Worm (Caenorhabditis elegans): Measurements from ENCODE around the gene srx-85.

The srx-85 gene

DNA sequence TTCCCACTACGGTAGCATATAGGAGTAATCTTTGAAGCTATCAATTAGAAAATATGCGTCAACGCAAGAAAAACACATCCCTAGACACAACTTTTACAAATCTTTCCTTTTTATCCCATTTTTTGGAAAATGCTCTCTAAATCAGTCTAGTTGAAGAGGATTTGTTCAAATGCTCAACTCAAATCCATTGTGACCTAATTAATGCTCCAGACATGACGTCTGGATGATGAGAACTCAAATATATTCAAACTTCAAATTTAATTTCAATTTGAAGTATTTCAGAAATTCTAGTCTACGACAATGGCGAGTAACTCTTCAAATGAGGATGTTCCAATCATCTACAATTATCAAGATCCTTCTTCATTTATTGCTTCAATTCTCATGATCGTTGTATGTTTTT, at the start of gene srx-85:
Gene srx-85 (plus strand): TSS at position 301 of the 400 bp plus-strand sequence.
- TF ChIP-seq hmbx-1 (tag; optimal IDR thresholded peaks at IDR 0.05), result no peak
- no peak for TF ChIP-seq ceh-13 (GFP tag; optimal IDR thresholded peaks at IDR 0.05)
- no peak for TF ChIP-seq aly-1 (tag; optimal IDR thresholded peaks at IDR 0.05)

DNA sequence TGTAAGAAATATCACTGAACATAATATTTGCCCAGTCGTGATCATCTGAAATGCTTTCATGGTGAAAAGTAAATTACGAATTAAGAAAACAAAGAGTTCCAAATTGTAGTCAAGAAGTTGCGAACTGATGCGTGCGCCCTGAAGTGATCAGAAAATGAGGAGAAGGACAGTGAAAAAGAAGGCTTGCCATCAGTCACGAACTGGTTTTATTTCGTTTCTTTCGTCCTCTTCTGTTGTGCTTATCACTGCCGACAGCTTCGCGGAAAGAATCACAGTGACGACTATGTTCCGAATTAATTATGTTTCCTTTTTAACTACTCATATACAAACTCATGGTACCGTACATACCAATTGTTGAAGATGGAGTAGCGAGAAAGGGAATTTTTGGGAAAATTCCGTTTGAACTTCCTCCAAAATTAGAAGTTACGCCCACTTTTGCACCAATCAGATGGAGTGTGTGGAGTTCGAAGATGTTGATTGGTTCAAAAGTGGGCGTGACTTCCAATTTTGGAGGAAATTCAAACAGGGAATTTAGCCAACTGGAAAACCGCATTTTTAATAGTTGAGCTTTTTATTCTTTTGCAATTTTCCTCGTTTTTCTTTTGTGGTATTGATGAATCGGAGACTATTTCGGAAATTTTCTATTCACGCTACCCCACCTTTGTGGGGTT, 49.3 kb upstream of the srx-85 start, which contains the start of gene C55A6.12:
Gene C55A6.12 (minus strand): TSS at position 51 of the 671 bp plus-strand sequence.
- no peak for TF ChIP-seq F13C5.2 (tag; optimal IDR thresholded peaks at IDR 0.05)
- TF ChIP-seq tra-4 (tag; optimal IDR thresholded peaks at IDR 0.05), result no peak
- no peak for TF ChIP-seq flt-1 (GFP tag; IDR thresholded peaks at IDR 0.05)
- no peak for TF ChIP-seq pes-1 (GFP tag; IDR thresholded peaks at IDR 0.05)
- TF ChIP-seq scrt-1 (GFP tag; IDR thresholded peaks at IDR 0.05), result no peak
- no peak for TF ChIP-seq hmg-4 (GFP tag; optimal IDR thresholded peaks at IDR 0.05)
- no peak for TF ChIP-seq hmbx-1 (tag; optimal IDR thresholded peaks at IDR 0.05)
- TF ChIP-seq sea-1 (GFP tag; conservative IDR thresholded peaks at IDR 0.05), result no peak
- no peak for TF ChIP-seq tbx-11 (GFP tag; IDR thresholded peaks at IDR 0.05)
- no peak for TF ChIP-seq ceh-36 (tag; optimal IDR thresholded peaks at IDR 0.05)
- TF ChIP-seq B0310.2 (tag; optimal IDR thresholded peaks at IDR 0.05), result no peak
- TF ChIP-seq ama-1 (optimal IDR thresholded peaks at IDR 0.05), result no peak
- TF ChIP-seq hnd-1 (tag; optimal IDR thresholded peaks at IDR 0.05), result no peak

DNA sequence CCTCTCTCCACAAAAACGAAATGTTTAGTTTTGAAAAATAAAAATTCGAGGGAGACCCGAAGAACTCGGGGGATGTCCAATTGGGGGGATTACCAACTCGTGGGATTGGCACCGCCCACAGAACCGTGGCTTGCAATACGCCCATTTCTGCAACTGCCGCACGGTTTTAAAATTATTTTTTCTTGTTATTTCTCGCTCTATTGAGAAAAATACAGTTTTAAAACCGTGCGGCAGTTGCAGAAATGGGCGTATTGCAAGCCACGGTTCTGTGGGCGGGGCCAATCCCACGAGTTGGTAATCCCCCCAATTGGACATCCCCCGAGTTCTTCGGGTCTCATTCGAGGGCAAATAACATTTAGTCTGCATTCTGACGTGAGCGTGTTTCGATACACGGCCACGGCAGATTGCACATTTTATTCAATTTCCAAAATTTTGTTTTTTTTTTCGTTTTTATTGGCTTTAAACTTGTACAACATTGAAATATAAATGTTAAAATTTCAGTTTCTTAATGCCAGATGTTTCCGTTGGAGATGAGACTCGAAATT, 47.6 kb upstream of the srx-85 start, which contains the start of the genes C55A6.1 and C55A6.10:
Gene C55A6.1 (minus strand): TSS at position 116 of the 545 bp plus-strand sequence.
Gene C55A6.10 (plus strand): TSS at position 495 of the 545 bp plus-strand sequence.
- TF ChIP-seq sea-1 (GFP tag; conservative IDR thresholded peaks at IDR 0.05) (peak; percentile 57; the same call in 1 of the 2 replicates), scrt-1 (GFP tag; IDR thresholded peaks at IDR 0.05) (0 out of 2 replicates have a peak, but pooled peaks have one; percentile 53), ets-7 (tag; optimal IDR thresholded peaks at IDR 0.05) (peak; percentile 15), tbx-11 (GFP tag; IDR thresholded peaks at IDR 0.05) (peak; percentile 62; the same call in 1 of the 2 replicates)

DNA sequence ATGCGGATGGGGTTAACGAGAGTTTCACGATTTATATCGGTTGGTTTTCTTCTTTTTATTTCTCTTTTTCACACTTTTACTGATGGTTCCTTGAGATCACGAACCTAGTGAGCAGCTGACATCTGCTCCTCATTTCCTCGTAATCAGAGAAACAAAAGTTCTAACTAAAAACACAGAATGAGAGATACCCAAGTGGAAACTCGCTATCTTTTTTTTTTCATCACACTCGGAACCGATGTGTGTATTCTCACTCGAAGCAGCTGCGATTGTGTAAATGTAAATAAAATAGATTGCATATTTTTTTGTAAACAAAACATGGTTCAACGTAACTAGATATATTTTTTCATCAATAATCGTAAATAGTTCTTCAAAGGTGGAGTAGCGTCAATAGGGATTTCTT, 46.1 kb upstream of the srx-85 start:
- no peak for TF ChIP-seq ama-1 (optimal IDR thresholded peaks at IDR 0.05)
- TF ChIP-seq flt-1 (GFP tag; IDR thresholded peaks at IDR 0.05), result no peak
- TF ChIP-seq aly-1 (tag; optimal IDR thresholded peaks at IDR 0.05), result no peak
- TF ChIP-seq tra-4 (tag; optimal IDR thresholded peaks at IDR 0.05), result no peak
- no peak for TF ChIP-seq scrt-1 (GFP tag; IDR thresholded peaks at IDR 0.05)
- no peak for TF ChIP-seq ets-7 (tag; optimal IDR thresholded peaks at IDR 0.05)
- TF ChIP-seq pes-1 (GFP tag; IDR thresholded peaks at IDR 0.05), result no peak
- no peak for TF ChIP-seq hmbx-1 (tag; optimal IDR thresholded peaks at IDR 0.05)
- TF ChIP-seq ceh-13 (GFP tag; optimal IDR thresholded peaks at IDR 0.05), result no peak
- TF ChIP-seq tbx-37 (GFP tag; conservative IDR thresholded peaks at IDR 0.05), result no peak
- no peak for TF ChIP-seq hnd-1 (tag; optimal IDR thresholded peaks at IDR 0.05)
- no peak for TF ChIP-seq F13C5.2 (tag; optimal IDR thresholded peaks at IDR 0.05)
- no peak for TF ChIP-seq B0310.2 (tag; optimal IDR thresholded peaks at IDR 0.05)
- no peak for TF ChIP-seq hmg-4 (GFP tag; optimal IDR thresholded peaks at IDR 0.05)

DNA sequence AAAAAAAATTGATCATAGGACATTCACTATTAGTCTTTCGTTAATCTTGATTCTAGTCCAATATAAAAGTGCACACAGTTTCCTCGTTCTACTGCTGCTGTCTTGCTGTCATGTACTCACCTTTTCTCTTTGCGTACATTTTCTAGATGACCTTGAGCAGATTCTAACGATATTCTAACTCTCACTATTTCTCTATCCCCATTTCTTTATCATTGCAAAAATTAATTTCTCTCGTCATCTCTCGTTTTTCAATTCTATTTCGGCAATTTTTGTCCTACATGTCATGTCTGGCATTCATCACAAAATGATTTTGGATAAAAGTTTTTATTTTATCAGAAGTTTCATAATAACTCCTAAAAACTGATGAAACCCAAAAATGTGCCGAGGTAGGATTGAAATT, 43.7 kb upstream of the srx-85 start, which contains the start of gene ttll-5:
Gene ttll-5 (plus strand): TSS at position 288 of the 400 bp plus-strand sequence.
- no peak for TF ChIP-seq hmbx-1 (tag; optimal IDR thresholded peaks at IDR 0.05)
- TF ChIP-seq hnd-1 (tag; optimal IDR thresholded peaks at IDR 0.05), result no peak
- no peak for TF ChIP-seq pes-1 (GFP tag; IDR thresholded peaks at IDR 0.05)
- no peak for TF ChIP-seq tbx-37 (GFP tag; conservative IDR thresholded peaks at IDR 0.05)
- no peak for TF ChIP-seq tbx-11 (GFP tag; IDR thresholded peaks at IDR 0.05)
- TF ChIP-seq F13C5.2 (tag; optimal IDR thresholded peaks at IDR 0.05), result no peak
- TF ChIP-seq hmg-4 (GFP tag; optimal IDR thresholded peaks at IDR 0.05), result no peak
- no peak for TF ChIP-seq flt-1 (GFP tag; IDR thresholded peaks at IDR 0.05)
- no peak for TF ChIP-seq B0310.2 (tag; optimal IDR thresholded peaks at IDR 0.05)
- no peak for TF ChIP-seq ets-7 (tag; optimal IDR thresholded peaks at IDR 0.05)
- TF ChIP-seq scrt-1 (GFP tag; IDR thresholded peaks at IDR 0.05), result no peak
- no peak for TF ChIP-seq aly-1 (tag; optimal IDR thresholded peaks at IDR 0.05)
- no peak for TF ChIP-seq ama-1 (optimal IDR thresholded peaks at IDR 0.05)

DNA sequence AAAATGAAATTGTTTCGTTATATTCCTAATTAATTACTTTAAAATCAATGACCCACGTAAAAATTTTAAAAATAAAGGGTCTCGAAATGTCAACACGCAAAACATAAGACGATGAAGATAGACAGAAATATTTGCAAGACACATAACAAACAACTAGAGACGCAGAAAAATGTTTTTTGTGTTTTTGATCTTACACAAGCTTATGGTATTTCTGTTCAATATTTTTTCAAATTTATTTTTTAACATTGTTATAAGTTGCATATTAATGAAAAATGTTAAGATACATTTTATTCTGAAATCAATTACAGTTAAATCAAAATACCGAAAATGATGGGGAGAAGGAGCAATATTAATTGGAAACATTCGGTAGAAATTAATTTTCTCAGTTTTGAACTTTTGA, 39.0 kb upstream of the srx-85 start, which contains the start of gene C55A6.3:
Gene C55A6.3 (minus strand): TSS at position 101 of the 400 bp plus-strand sequence.
- TF ChIP-seq ceh-36 (tag; optimal IDR thresholded peaks at IDR 0.05) (no peak), tbx-37 (GFP tag; conservative IDR thresholded peaks at IDR 0.05) (no peak), tbx-11 (GFP tag; IDR thresholded peaks at IDR 0.05) (no peak), ceh-13 (GFP tag; optimal IDR thresholded peaks at IDR 0.05) (no peak), ets-7 (tag; optimal IDR thresholded peaks at IDR 0.05) (no peak), ama-1 (optimal IDR thresholded peaks at IDR 0.05) (no peak), hnd-1 (tag; optimal IDR thresholded peaks at IDR 0.05) (no peak), hmbx-1 (tag; optimal IDR thresholded peaks at IDR 0.05) (no peak), scrt-1 (GFP tag; IDR thresholded peaks at IDR 0.05) (no peak), aly-1 (tag; optimal IDR thresholded peaks at IDR 0.05) (no peak), hmg-4 (GFP tag; optimal IDR thresholded peaks at IDR 0.05) (no peak), B0310.2 (tag; optimal IDR thresholded peaks at IDR 0.05) (no peak), sea-1 (GFP tag; conservative IDR thresholded peaks at IDR 0.05) (no peak), F13C5.2 (tag; optimal IDR thresholded peaks at IDR 0.05) (no peak), pes-1 (GFP tag; IDR thresholded peaks at IDR 0.05) (no peak), tra-4 (tag; optimal IDR thresholded peaks at IDR 0.05) (no peak)

DNA sequence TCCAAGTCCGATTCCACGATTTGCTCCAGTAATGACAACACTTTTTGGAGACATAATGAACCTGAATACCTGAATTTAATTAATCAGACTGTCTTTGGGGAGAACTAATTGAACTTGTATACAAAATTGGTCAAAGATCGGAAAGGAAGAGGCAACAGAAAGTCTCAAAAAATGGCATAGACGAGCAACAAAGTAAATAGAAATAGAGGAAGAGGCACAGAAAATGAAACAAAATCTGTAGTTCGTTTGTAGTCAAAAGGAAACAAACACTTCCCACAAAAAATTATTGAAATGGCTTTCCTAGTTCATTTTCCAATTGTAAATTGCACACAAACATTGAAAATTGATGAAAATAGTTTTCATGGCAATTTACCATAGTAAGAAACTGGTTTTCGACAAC, 37.8 kb upstream of the srx-85 start, which contains the start of gene C55A6.6:
Gene C55A6.6 (minus strand): TSS at position 61 of the 400 bp plus-strand sequence.
- TF ChIP-seq hmbx-1 (tag; optimal IDR thresholded peaks at IDR 0.05) (no peak), hnd-1 (tag; optimal IDR thresholded peaks at IDR 0.05) (no peak), scrt-1 (GFP tag; IDR thresholded peaks at IDR 0.05) (no peak), tbx-11 (GFP tag; IDR thresholded peaks at IDR 0.05) (no peak), tra-4 (tag; optimal IDR thresholded peaks at IDR 0.05) (no peak), pes-1 (GFP tag; IDR thresholded peaks at IDR 0.05) (no peak), tbx-37 (GFP tag; conservative IDR thresholded peaks at IDR 0.05) (no peak), ama-1 (optimal IDR thresholded peaks at IDR 0.05) (no peak), F13C5.2 (tag; optimal IDR thresholded peaks at IDR 0.05) (no peak), aly-1 (tag; optimal IDR thresholded peaks at IDR 0.05) (no peak), ets-7 (tag; optimal IDR thresholded peaks at IDR 0.05) (no peak), flt-1 (GFP tag; IDR thresholded peaks at IDR 0.05) (no peak), sea-1 (GFP tag; conservative IDR thresholded peaks at IDR 0.05) (no peak), ceh-13 (GFP tag; optimal IDR thresholded peaks at IDR 0.05) (no peak), ceh-36 (tag; optimal IDR thresholded peaks at IDR 0.05) (no peak)

All from whole organism, early embryonic.